Fruit fly (Drosophila melanogaster): Measurements from ENCODE around the gene CG5282.

CG5282 gene

dm6 chr3L:20452813-20453682 lies 27.2 kb upstream of the CG5282 start, which contains the start of gene CG5199 (continued):
- TF ChIP-seq sima (GFP tag; optimal IDR thresholded peaks at IDR 0.05) = no peak
- TF ChIP-seq eyg (GFP tag; optimal IDR thresholded peaks at IDR 0.05) = no peak
- TF ChIP-seq Asciz (GFP tag; optimal IDR thresholded peaks at IDR 0.05) = no peak
- peak; percentile 53 for TF ChIP-seq CG15514 (GFP tag; optimal IDR thresholded peaks at IDR 0.05)
- no peak for TF ChIP-seq Awh (GFP tag; IDR thresholded peaks at IDR 0.05)
- peak; percentile 75 for TF ChIP-seq Bgb (GFP tag; IDR thresholded peaks at IDR 0.05; ENCODE audit: partially characterized antibody)
- no peak for TF ChIP-seq CG8089 (GFP tag; optimal IDR thresholded peaks at IDR 0.05)
- TF ChIP-seq sob (GFP tag; IDR thresholded peaks at IDR 0.05) = no peak
- TF ChIP-seq CG17612 (GFP tag; IDR thresholded peaks at IDR 0.05) = no peak
- peak; percentile 43 for TF ChIP-seq CG2875 (GFP tag; optimal IDR thresholded peaks at IDR 0.05)
- TF ChIP-seq nerfin-2 (GFP tag; IDR thresholded peaks at IDR 0.05; ENCODE audit: partially characterized antibody) = no peak
- TF ChIP-seq ems (GFP tag; optimal IDR thresholded peaks at IDR 0.05) = no peak
- TF ChIP-seq chm (GFP tag; IDR thresholded peaks at IDR 0.05) = no peak
- TF ChIP-seq CG11085 (GFP tag; IDR thresholded peaks at IDR 0.05) = 0 out of 2 replicates have a peak, but pooled peaks have one; percentile 45
- peak; percentile 75 for TF ChIP-seq CG15696 (tag; optimal IDR thresholded peaks at IDR 0.05)
- TF ChIP-seq NFAT (GFP tag; IDR thresholded peaks at IDR 0.05) = peak; percentile 69
- peak; percentile 13 for TF ChIP-seq Hsf (GFP tag; optimal IDR thresholded peaks at IDR 0.05)
- no peak for TF ChIP-seq Dfd (GFP tag; optimal IDR thresholded peaks at IDR 0.05)
- TF ChIP-seq CG18764 (GFP tag; optimal IDR thresholded peaks at IDR 0.05) = no peak
- no peak for TF ChIP-seq ase (GFP tag; IDR thresholded peaks at IDR 0.05)
- no peak for TF ChIP-seq en (GFP tag; optimal IDR thresholded peaks at IDR 0.05)
- TF ChIP-seq CG9817 (tag; optimal IDR thresholded peaks at IDR 0.05) = peak; percentile 79
- peak; percentile 12 for TF ChIP-seq CG15073 (GFP tag; optimal IDR thresholded peaks at IDR 0.05)
- no peak; the same call in 1 of the 2 replicates for TF ChIP-seq MBD-R2 (GFP tag; IDR thresholded peaks at IDR 0.05)
- TF ChIP-seq emc (GFP tag; optimal IDR thresholded peaks at IDR 0.05) = no peak
- TF ChIP-seq D (optimal IDR thresholded peaks at IDR 0.05) = no peak
- peak; percentile 57 for TF ChIP-seq D (GFP tag; optimal IDR thresholded peaks at IDR 0.05)
- peak; percentile 22 for TF ChIP-seq shn (GFP tag; optimal IDR thresholded peaks at IDR 0.05)
- TF ChIP-seq sisA (GFP tag; IDR thresholded peaks at IDR 0.05) = peak; percentile 49
- no peak for TF ChIP-seq pan (optimal IDR thresholded peaks at IDR 0.05)
- peak in 1 of 2 experiments; percentile 65 for TF ChIP-seq pan (GFP tag; optimal IDR thresholded peaks at IDR 0.05 in 1 of 2, IDR thresholded peaks at IDR 0.05 in 1 of 2)
- TF ChIP-seq Adf1 (GFP tag; IDR thresholded peaks at IDR 0.05) = no peak
- peak; percentile 67 for TF ChIP-seq Meics (GFP tag; optimal IDR thresholded peaks at IDR 0.05)
- peak; percentile 12 for TF ChIP-seq CG33213 (GFP tag; optimal IDR thresholded peaks at IDR 0.05)
- no peak for TF ChIP-seq sim (GFP tag; IDR thresholded peaks at IDR 0.05)
- no peak for TF ChIP-seq Neu2 (GFP tag; optimal IDR thresholded peaks at IDR 0.05; ENCODE audit: borderline replicate concordance)
- peak; percentile 81 for TF ChIP-seq vnd (GFP tag; IDR thresholded peaks at IDR 0.05; ENCODE audit: partially characterized antibody)
- TF ChIP-seq CG11398 (GFP tag; optimal IDR thresholded peaks at IDR 0.05) = no peak
- TF ChIP-seq CG6254 (GFP tag; optimal IDR thresholded peaks at IDR 0.05) = peak; percentile 53
- TF ChIP-seq CG34376 (GFP tag; optimal IDR thresholded peaks at IDR 0.05) = no peak
- no peak for TF ChIP-seq Hey (tag; optimal IDR thresholded peaks at IDR 0.05)
- TF ChIP-seq Doc2 (GFP tag; IDR thresholded peaks at IDR 0.05) = no peak
- TF ChIP-seq sug (tag; optimal IDR thresholded peaks at IDR 0.05) = peak; percentile 57
- no peak for TF ChIP-seq hkb (optimal IDR thresholded peaks at IDR 0.05)
- TF ChIP-seq hkb (GFP tag; IDR thresholded peaks at IDR 0.05) = no peak
- TF ChIP-seq dimm (GFP tag; IDR thresholded peaks at IDR 0.05) = no peak
- peak; percentile 67 for TF ChIP-seq Xrp1 (GFP tag; IDR thresholded peaks at IDR 0.05)
- TF ChIP-seq Antp (GFP tag; optimal IDR thresholded peaks at IDR 0.05) = peak; percentile 49
- no peak for TF ChIP-seq Lim3 (GFP tag; IDR thresholded peaks at IDR 0.05)
- peak in 1 of 2 experiments; percentile 3 for TF ChIP-seq crp (GFP tag; optimal IDR thresholded peaks at IDR 0.05)
- TF ChIP-seq sens-2 (GFP tag; IDR thresholded peaks at IDR 0.05) = no peak

All from whole organism, embryonic.